Fruit fly (Drosophila melanogaster): ENCODE measurements around the gene fng.

fng gene

dm6 chr3L:20900996-20901395 is 48.3 kb downstream of the fng start (continued):
- no peak for TF ChIP-seq run (tag; optimal IDR thresholded peaks at IDR 0.05)
- TF ChIP-seq sob (GFP tag; IDR thresholded peaks at IDR 0.05), result no peak
- TF ChIP-seq Jarid2 (GFP tag; optimal IDR thresholded peaks at IDR 0.05), result no peak
- TF ChIP-seq CG31224 (GFP tag; IDR thresholded peaks at IDR 0.05), result no peak
- no peak for TF ChIP-seq sc (optimal IDR thresholded peaks at IDR 0.05)
- no peak for TF ChIP-seq sc (GFP tag; optimal IDR thresholded peaks at IDR 0.05)
- TF ChIP-seq Rfx (GFP tag; IDR thresholded peaks at IDR 0.05), result no peak
- no peak for TF ChIP-seq vfl (GFP tag; optimal IDR thresholded peaks at IDR 0.05)
- no peak for TF ChIP-seq Nf-YA (GFP tag; IDR thresholded peaks at IDR 0.05)
- TF ChIP-seq CG43689 (GFP tag; IDR thresholded peaks at IDR 0.05), result no peak
- no peak for TF ChIP-seq jing (GFP tag; optimal IDR thresholded peaks at IDR 0.05)
- no peak for TF ChIP-seq CG32532 (GFP tag; IDR thresholded peaks at IDR 0.05)
- TF ChIP-seq Pdp1 (GFP tag; optimal IDR thresholded peaks at IDR 0.05), result no peak
- no peak for TF ChIP-seq Scr (GFP tag; IDR thresholded peaks at IDR 0.05; ENCODE audit: partially characterized antibody)
- no peak for TF ChIP-seq CG32767 (GFP tag; IDR thresholded peaks at IDR 0.05)
- TF ChIP-seq CG18619 (GFP tag; optimal IDR thresholded peaks at IDR 0.05), result no peak
- TF ChIP-seq CG15514 (GFP tag; optimal IDR thresholded peaks at IDR 0.05), result peak; percentile 30
- no peak for TF ChIP-seq CG31365 (tag; optimal IDR thresholded peaks at IDR 0.05)
- no peak for TF ChIP-seq CG1233 (GFP tag; optimal IDR thresholded peaks at IDR 0.05)
- peak; percentile 62 for TF ChIP-seq lab (GFP tag; optimal IDR thresholded peaks at IDR 0.05)
- TF ChIP-seq CG3065 (GFP tag; optimal IDR thresholded peaks at IDR 0.05), result no peak
- peak; percentile 27 for TF ChIP-seq Sox102F (GFP tag; optimal IDR thresholded peaks at IDR 0.05)
- TF ChIP-seq Sox100B (GFP tag; optimal IDR thresholded peaks at IDR 0.05), result no peak
- TF ChIP-seq CG2678 (tag; optimal IDR thresholded peaks at IDR 0.05), result no peak
- TF ChIP-seq pfk (GFP tag; optimal IDR thresholded peaks at IDR 0.05), result no peak
- TF ChIP-seq CG7839 (tag; optimal IDR thresholded peaks at IDR 0.05), result no peak
- no peak for TF ChIP-seq kah (GFP tag; optimal IDR thresholded peaks at IDR 0.05)
- TF ChIP-seq CG10274 (GFP tag; optimal IDR thresholded peaks at IDR 0.05), result no peak
- no peak for TF ChIP-seq knrl (GFP tag; IDR thresholded peaks at IDR 0.05; ENCODE audit: partially characterized antibody)
- TF ChIP-seq B-H2 (GFP tag; optimal IDR thresholded peaks at IDR 0.05), result no peak
- TF ChIP-seq da (GFP tag; optimal IDR thresholded peaks at IDR 0.05), result no peak
- TF ChIP-seq cwo (GFP tag; optimal IDR thresholded peaks at IDR 0.05), result no peak
- no peak for TF ChIP-seq CG4404 (GFP tag; IDR thresholded peaks at IDR 0.05)
- no peak for TF ChIP-seq disco-r (GFP tag; optimal IDR thresholded peaks at IDR 0.05)
- TF ChIP-seq CG12769 (tag; optimal IDR thresholded peaks at IDR 0.05), result peak; percentile 70
- no peak for TF ChIP-seq Dip3 (GFP tag; optimal IDR thresholded peaks at IDR 0.05)
- TF ChIP-seq GATAe (GFP tag; conservative IDR thresholded peaks at IDR 0.05), result no peak
- TF ChIP-seq pita (GFP tag; optimal IDR thresholded peaks at IDR 0.05), result no peak
- TF ChIP-seq gsb-n (tag; optimal IDR thresholded peaks at IDR 0.05), result no peak
- TF ChIP-seq Vsx1 (GFP tag; optimal IDR thresholded peaks at IDR 0.05), result no peak
- no peak for TF ChIP-seq croc (GFP tag; conservative IDR thresholded peaks at IDR 0.05)
- no peak for TF ChIP-seq CG6175 (GFP tag; IDR thresholded peaks at IDR 0.05)
- TF ChIP-seq CG18011 (GFP tag; optimal IDR thresholded peaks at IDR 0.05), result no peak
- no peak for TF ChIP-seq Adf1 (GFP tag; IDR thresholded peaks at IDR 0.05)
- no peak for TF ChIP-seq CkIIα-i1 (GFP tag; IDR thresholded peaks at IDR 0.05)
- TF ChIP-seq CG15269 (tag; optimal IDR thresholded peaks at IDR 0.05), result no peak
- TF ChIP-seq sna (GFP tag; IDR thresholded peaks at IDR 0.05; ENCODE audit: partially characterized antibody), result no peak
- TF ChIP-seq CG4424 (GFP tag; optimal IDR thresholded peaks at IDR 0.05), result no peak
- no peak for TF ChIP-seq tx (GFP tag; optimal IDR thresholded peaks at IDR 0.05)
- TF ChIP-seq CG8388 (GFP tag; optimal IDR thresholded peaks at IDR 0.05), result no peak
- peak; percentile 33; the same call in 1 of the 2 replicates for TF ChIP-seq CG10959 (GFP tag; IDR thresholded peaks at IDR 0.05)
- no peak for TF ChIP-seq ERR (GFP tag; optimal IDR thresholded peaks at IDR 0.05)

Data from whole organism, embryonic.